Fruit fly (Drosophila melanogaster) S2 (cell line): ENCODE data around the gene Myc.
A peak's percentile ranks its signal among the peaks of the same experiment; 100 is the strongest.

Source experiments
- CG8478 ChIP-seq: fragments of >200 bp; optimal IDR thresholded peaks from 2 replicates; lab custom pipeline; 2018
- CTCF ChIP-seq, 2 experiments: fragments of >200 bp; optimal IDR thresholded peaks; 2 replicates each; lab custom pipeline; 2018

The Myc gene

DNA sequence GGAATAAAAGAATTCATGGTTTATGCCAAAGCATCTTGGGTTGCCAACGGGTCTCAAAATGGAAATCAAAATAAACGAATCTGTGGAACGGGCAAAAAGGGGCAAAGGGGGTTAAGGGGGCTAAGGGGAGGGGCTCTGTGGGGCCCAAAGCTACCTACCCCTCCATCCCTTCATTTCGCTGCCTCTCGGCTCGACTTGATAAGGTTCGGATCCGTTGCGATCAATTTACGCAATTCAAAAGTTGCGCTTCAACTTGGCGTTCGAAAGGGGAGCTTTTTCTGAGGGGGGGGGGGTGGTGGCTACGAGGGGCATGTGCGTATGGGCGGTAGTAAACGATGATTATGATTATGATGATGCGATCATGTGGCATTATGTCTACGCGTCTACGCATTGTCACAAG lies 32.5 kb downstream of the Myc start:
- TF ChIP-seq CG8478 (lab: Kevin White, UChicago) (no peak), CTCF (optimal IDR thresholded peaks at IDR 0.05; lab: Kevin White, UChicago) (no peak)

DNA sequence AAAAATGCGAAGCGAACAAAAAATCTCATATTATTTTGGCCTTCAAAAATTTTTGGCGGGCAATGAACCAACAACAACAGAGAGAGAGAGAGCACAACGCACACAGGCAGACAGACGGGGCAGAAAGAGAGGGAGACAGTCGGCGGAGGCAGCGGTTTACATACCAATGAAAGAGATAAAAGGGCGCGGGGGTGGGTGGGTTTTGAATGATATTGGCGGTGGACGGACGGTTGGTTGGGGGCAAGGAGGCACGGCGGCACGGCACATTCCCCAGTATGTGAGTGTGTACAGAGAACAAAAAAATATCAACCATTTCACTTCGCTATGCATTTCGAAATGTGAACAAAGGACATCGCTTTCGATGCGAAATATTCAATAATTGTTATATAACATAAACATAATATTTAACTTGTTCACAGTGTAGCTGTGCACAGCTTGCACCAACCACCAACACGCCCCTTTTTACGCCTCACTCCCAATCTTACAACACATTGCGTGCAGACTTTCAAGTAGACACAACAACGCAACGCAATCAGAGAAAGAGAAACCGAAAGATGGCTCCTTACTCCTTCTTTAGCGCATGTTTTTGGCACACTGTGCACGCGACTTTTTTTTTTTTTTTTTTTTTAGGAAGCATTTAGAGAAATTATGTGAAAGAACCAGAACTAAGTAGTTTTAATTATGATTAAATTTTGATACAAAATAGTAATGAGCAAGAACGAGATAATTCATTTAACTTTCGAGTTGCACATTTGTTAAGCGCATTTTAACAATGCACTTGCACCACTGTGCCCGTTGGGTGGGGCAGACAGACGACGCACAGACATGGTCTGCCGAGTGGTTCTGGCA lies 35.0 kb downstream of the Myc start:
- TF ChIP-seq CG8478 (lab: Kevin White, UChicago) (peak; percentile 71), CTCF (optimal IDR thresholded peaks at IDR 0.05; lab: Kevin White, UChicago) (no peak)

DNA sequence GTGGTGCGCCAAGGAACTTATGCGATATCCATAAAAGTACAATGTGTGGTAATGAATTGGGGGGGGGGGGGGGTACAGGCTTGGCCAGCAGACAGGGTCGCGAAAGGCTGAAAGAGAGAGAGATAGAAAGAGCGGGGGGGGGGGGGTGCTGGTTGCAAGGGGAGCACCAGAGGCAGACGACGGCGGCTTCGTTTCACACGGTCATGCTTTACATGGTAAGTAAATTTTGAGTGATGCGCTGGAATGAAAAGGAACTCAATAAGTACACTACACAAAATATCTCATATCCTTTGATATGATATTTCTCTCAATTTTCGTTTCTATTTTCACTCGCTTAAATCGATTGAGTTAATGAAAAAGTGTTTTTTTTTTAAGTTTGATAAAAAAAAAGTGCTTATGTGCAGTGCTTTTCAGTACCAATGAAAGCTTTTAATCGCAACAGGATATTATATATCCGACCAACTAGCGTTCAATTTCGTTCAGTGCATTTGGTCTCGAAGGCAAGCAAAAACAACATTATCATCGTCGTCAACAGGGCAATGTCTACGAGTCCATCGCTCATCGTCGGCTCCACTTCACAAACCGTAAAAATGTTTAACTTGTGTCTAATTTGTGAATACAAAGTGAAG lies 35.8 kb downstream of the Myc start:
- TF ChIP-seq CTCF (optimal IDR thresholded peaks at IDR 0.05; lab: Kevin White, UChicago) (no peak), CG8478 (lab: Kevin White, UChicago) (no peak)

DNA sequence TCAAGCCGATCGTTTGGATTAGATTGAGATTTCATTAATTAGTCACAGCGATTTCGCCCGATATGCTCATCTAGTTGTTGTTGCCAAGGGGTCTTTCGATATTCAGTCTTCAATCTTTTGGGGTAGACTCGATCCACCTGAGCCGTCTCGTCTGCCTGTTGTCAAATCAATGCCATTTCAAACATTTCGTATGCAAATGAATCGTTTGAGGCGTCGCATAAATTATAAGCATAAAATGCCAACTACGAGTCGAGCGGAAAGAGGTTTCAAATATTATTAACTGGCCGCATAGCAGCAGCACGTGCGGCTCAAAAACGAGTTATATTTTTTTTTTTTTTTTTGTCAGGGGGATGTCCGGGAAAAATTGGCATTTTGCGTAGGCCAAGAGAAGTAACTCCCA lies 38.5 kb downstream of the Myc start:
- no peak for TF ChIP-seq CG8478 (lab: Kevin White, UChicago)
- no peak for TF ChIP-seq CTCF (optimal IDR thresholded peaks at IDR 0.05; lab: Kevin White, UChicago)

DNA sequence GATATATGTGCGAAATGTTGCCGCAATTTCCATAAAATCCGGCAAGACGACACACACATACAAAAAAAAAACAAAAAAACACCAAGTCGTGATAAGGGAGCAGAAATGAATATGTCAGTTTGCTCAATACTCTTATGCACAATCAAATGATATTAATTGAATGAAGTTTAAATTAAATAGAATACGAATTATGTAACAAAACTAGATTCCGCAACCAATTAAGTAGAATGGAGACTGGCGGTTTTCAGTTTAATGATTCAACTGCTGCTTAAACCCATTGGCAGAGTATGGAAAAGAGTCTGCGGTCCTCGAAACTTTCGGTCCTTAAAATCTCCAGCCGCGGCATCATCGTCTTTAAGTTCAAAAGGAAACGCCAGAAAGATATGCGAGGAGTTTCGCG lies 38.9 kb downstream of the Myc start:
- TF ChIP-seq CG8478 (lab: Kevin White, UChicago) (no peak), CTCF (optimal IDR thresholded peaks at IDR 0.05; lab: Kevin White, UChicago) (no peak)

DNA sequence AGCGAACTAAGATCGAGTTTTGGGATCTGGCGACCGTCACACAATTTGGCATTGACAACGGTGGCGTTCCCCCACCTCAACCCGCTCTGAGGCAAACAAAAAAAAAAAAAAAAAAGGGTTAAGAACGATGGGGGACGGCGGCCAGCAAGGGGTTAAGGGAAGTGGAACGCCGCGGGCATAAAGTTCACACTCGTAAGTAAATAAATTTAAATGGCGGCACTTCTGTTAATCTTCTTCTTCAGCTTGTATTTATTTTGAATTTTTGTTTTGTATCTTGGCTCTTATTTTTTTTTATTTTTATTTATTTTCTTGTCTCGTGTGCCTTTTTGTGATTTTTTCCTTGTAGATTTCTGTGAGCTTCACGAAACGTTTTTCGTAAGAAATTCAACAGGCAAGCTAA lies 39.9 kb downstream of the Myc start:
- TF ChIP-seq CG8478 (lab: Kevin White, UChicago) (no peak), CTCF (optimal IDR thresholded peaks at IDR 0.05; lab: Kevin White, UChicago) (no peak)

DNA sequence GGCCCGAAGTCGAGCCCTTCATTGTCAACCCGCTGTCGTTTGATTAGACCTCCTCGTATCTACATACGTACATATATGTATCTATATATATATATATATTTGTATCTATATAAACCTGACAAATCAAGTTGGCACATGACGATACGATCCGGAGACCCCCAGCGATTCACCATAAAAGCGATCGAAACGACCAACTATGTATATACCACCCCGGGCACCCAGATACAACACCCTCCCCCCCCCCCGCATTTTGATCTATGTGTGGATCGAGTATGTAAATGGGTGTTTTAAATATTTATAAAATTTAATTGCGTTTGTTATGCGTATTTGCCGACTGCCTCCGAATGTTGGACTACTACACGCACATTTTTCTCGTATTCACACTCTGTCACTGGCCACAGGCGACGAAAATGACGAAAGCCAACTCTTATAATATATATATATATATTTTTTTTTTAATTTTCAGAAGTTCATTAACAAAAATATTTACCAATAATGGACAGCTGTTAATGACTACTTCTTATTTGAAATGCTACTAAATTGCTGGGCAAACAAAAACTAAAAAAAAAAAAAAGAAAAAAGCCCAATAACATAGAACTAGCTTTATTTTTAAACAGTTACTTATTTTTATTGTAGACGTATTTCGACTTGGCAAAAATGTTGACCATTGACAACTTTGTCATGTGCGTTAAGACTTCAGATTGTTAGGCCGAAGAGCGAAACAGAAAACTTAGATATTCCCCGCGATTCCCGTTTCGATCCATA lies 41.2 kb downstream of the Myc start:
- TF ChIP-seq CTCF (optimal IDR thresholded peaks at IDR 0.05; lab: Kevin White, UChicago) (no peak), CG8478 (lab: Kevin White, UChicago) (no peak)

DNA sequence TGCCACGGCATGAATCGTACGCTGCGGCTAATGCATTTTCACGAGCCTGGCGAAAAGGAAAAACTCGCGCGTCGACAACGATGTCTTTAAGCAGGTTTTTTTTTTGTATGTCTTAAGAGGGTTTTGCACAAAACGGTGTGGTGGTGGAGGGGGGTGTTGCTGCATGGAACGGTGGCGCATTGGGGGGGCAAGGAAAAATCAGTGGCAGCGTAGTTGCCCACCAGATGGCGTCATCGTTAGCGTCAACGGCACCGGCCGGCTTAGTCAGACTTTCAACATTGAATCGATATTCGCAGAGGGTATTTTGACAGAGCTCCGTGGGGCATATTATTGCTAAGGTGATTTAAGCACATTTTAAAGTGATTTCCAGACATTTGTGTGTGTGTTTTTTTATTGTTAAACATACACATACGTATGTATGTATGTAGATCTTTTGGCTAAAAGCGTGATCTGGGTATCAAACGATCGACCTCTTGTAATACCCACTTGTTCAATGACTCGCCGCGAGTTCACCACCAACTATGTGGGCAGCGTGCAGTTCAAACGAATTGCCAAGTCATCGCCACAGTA lies 50.3 kb downstream of the Myc start:
- TF ChIP-seq CTCF (optimal IDR thresholded peaks at IDR 0.05; lab: Kevin White, UChicago) (peak; percentile 53 to 65), CG8478 (lab: Kevin White, UChicago) (no peak)

DNA sequence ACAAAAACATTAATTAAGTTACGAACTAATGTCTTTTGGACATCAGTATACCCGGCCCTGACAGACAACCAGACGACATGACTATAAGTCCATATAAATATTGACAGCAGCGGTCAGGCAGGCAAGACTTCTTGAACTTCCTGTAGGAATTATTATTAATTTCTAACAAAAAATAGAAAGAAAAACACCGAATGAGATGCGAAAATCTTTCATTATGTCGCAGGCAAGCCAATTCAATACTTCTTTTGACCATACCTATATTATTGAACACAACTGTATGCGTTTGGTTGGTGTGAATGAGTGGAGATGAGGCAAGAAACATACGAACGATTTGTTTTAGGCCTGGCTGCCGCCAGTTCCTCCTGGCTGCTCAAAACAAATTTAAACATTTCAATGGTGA lies 52.0 kb downstream of the Myc start:
- TF ChIP-seq CG8478 (lab: Kevin White, UChicago) (no peak), CTCF (optimal IDR thresholded peaks at IDR 0.05; lab: Kevin White, UChicago) (no peak)

DNA sequence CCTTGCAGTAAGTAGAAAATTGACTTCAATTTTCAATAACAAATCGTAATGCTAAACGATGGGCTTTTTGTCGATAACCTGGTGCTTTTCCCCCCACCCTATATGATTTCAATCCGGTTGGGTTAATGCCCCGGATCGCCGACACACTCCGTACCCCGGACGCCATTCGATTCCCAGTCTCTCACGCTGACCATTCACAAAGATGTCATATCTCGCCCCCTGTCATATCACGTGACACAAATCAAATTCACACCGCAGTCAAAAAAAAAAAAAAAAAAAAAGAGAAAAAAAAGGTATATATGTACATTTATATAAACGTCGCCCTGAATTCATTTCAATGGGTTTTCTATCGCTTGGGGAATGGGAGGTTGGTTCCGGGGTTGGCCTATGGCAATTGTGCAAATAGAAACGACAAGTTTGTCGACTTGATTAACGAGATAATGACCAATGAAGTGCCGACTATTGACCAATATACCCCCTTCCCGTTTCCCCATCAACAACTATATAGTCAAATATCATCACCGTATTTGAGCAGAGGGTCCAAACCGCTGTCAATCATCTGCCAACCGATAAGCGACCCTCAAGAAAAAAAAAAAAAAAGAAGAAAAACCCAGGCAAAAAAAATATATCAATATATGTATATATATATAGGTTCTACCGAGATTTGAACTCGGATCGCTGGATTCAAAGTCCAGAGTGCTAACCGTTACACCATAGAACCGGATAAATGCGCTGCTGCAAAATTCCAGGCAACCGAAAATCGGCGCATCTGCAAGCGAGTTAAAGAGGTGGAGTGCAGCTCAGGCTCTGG lies 54.0 kb downstream of the Myc start:
- TF ChIP-seq CG8478 (lab: Kevin White, UChicago), result no peak
- TF ChIP-seq CTCF (optimal IDR thresholded peaks at IDR 0.05; lab: Kevin White, UChicago), result no peak

DNA sequence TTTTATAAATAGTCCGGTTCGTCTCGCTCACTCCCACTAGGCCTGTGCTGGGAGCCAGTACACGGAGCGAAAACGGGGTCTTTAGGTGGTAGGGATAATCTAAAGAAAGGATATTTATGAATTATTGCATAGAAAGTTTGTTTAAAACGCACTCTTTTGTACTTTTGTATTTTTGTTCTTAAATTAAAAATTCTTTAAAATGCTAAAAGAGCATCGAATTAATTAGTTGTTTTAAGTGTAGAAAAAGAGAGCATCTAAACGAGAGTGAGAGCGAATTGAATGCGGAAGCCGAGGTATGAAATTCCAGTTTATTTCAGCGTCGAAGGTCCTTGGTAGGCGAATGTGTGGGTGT lies 54.6 kb downstream of the Myc start:
- no peak for TF ChIP-seq CTCF (optimal IDR thresholded peaks at IDR 0.05; lab: Kevin White, UChicago)
- no peak for TF ChIP-seq CG8478 (lab: Kevin White, UChicago)

DNA sequence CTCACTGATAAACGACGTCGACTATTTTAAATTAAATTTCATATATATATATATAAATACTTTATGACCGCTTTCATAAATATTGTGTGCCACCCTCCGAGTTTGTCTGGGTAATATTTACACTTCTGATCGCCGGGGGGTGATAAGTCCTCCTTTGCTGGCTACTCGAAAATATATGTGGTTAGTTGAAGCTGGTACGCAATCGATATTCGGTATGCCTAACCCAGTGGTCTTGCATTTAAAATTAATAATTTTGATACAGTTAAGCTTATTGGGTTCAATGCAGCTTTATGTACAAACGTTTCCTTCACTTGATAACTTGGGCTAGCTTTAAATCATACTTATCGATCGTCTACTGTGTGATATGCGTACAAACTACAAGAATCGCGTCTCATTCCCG lies 57.0 kb downstream of the Myc start:
- TF ChIP-seq CTCF (optimal IDR thresholded peaks at IDR 0.05; lab: Kevin White, UChicago) (no peak), CG8478 (lab: Kevin White, UChicago) (no peak)

DNA sequence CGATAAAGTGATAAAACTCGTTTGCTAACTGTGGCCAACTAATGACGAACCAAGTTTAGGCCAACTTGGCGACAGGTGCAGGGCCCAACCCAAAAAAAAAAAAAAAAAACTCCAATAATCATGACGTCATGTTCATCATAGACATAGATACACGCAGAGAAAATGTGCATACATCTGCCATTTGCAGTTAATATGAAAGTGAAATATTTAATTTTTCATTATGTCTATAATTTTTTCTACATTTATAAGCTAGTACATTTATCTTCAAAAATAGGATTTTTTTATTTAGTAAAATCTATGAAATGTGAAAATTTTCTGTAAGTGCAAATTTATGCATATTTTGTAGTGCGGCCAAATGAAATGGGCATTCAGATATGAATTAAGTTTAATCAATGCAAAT lies 58.7 kb downstream of the Myc start:
- TF ChIP-seq CG8478 (lab: Kevin White, UChicago), result no peak
- TF ChIP-seq CTCF (optimal IDR thresholded peaks at IDR 0.05; lab: Kevin White, UChicago), result no peak

DNA sequence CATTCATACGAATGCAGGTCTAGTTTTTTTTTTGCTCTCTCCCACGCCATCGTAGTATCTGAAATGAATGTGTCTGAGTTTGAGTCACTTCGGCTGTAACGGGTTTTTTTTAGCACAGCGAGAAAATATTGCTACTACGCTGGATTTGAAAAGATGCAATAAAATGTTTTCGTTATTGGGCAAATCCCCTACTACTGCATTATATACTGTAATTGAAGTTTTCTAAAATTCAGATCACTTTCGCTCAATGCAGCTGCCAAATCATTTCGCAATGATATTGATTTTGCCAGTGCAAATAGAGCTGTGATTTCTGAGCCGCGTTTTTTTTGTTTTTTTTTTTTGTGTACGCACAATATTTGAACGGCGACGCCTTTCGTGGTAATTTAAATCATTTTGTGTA lies 60.0 kb downstream of the Myc start:
- TF ChIP-seq CG8478 (lab: Kevin White, UChicago) (no peak), CTCF (optimal IDR thresholded peaks at IDR 0.05; lab: Kevin White, UChicago) (no peak)
